Worm (Caenorhabditis elegans): ENCODE measurements around the gene ttr-20.

ttr-20 gene

ce11 chrIV:4264649-4265048 is 18.1 kb downstream of the ttr-20 start:
- TF ChIP-seq lin-39 (tag; optimal IDR thresholded peaks at IDR 0.05) = no peak
- no peak for TF ChIP-seq nfya-1 (tag; optimal IDR thresholded peaks at IDR 0.05; ENCODE audit: insufficient read depth)
- no peak for TF ChIP-seq nhr-77 (tag; optimal IDR thresholded peaks at IDR 0.05)
- TF ChIP-seq zag-1 (tag; optimal IDR thresholded peaks at IDR 0.05) = no peak

ce11 chrIV:4265224-4265623 is 18.6 kb downstream of the ttr-20 start, which contains the start of gene F36A4.5:
F36A4.5 (plus strand) TSS chrIV:4265524.
- TF ChIP-seq ceh-82 (tag; optimal IDR thresholded peaks at IDR 0.05) = no peak
- TF ChIP-seq nhr-23 (tag; optimal IDR thresholded peaks at IDR 0.05) = no peak
- no peak for TF ChIP-seq elt-2 (tag; optimal IDR thresholded peaks at IDR 0.05)
- no peak for TF ChIP-seq fkh-10 (GFP tag; optimal IDR thresholded peaks at IDR 0.05)
- TF ChIP-seq mml-1 (tag; optimal IDR thresholded peaks at IDR 0.05) = no peak
- no peak for TF ChIP-seq ztf-4 (tag; optimal IDR thresholded peaks at IDR 0.05)
- TF ChIP-seq nhr-11 (tag; optimal IDR thresholded peaks at IDR 0.05) = no peak
- no peak for TF ChIP-seq elt-1 (tag; optimal IDR thresholded peaks at IDR 0.05)

- TF ChIP-seq nhr-12 (tag; optimal IDR thresholded peaks at IDR 0.05) (no peak), elt-2 (tag; optimal IDR thresholded peaks at IDR 0.05) (no peak), mml-1 (tag; optimal IDR thresholded peaks at IDR 0.05) (no peak), ceh-28 (tag; optimal IDR thresholded peaks at IDR 0.05) (no peak), nfya-1 (tag; optimal IDR thresholded peaks at IDR 0.05; ENCODE audit: insufficient read depth) (no peak), snpc-4 (tag; optimal IDR thresholded peaks at IDR 0.05) (no peak), unc-39 (tag; optimal IDR thresholded peaks at IDR 0.05) (no peak), sea-2 (GFP tag; optimal IDR thresholded peaks at IDR 0.05) (no peak), ceh-82 (tag; optimal IDR thresholded peaks at IDR 0.05) (no peak), lin-15B (tag; optimal IDR thresholded peaks at IDR 0.05) (no peak), ama-1 (optimal IDR thresholded peaks at IDR 0.05) (no peak), pha-4 (tag; optimal IDR thresholded peaks at IDR 0.05) (no peak), ceh-16 (tag; optimal IDR thresholded peaks at IDR 0.05) (no peak), elt-1 (tag; optimal IDR thresholded peaks at IDR 0.05) (no peak), nhr-43 (tag; optimal IDR thresholded peaks at IDR 0.05; ENCODE audit: poor library complexity, severe bottlenecking) (no peak), nhr-76 (tag; optimal IDR thresholded peaks at IDR 0.05) (no peak), nhr-23 (tag; optimal IDR thresholded peaks at IDR 0.05) (no peak), ztf-4 (tag; optimal IDR thresholded peaks at IDR 0.05) (no peak)
These were observed 19.4 kb downstream of the ttr-20 start for ce11 chrIV:4265951-4266350.

DNA sequence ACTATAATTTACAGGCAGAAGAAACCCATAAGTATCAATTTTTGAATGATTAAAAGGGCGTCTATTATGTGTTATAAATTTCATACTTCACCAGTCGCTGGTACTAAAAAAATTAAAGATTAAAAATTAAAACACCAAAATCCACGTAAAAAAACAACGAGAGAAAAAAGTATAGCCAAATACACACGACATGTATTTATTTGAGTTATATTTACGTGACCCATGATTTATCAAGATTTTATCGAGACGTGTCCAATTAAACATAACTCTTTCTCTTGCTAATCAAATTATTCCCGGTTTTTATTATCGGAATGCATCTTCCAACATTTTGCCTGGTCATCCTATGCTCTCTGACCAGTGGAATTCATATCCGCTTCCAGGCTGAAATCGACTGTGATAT is 20.7 kb downstream of the ttr-20 start, which contains the start of gene F36A4.4:
Gene F36A4.4, plus strand, starts transcription at position 301 of the 400 bp plus-strand sequence.
- TF ChIP-seq mml-1 (tag; optimal IDR thresholded peaks at IDR 0.05) = no peak
- TF ChIP-seq ama-1 (optimal IDR thresholded peaks at IDR 0.05) = no peak
- TF ChIP-seq ceh-16 (tag; optimal IDR thresholded peaks at IDR 0.05) = no peak
- no peak for TF ChIP-seq tbx-2 (tag; optimal IDR thresholded peaks at IDR 0.05)
- no peak for TF ChIP-seq aly-2 (tag; optimal IDR thresholded peaks at IDR 0.05)
- TF ChIP-seq nhr-43 (tag; optimal IDR thresholded peaks at IDR 0.05; ENCODE audit: poor library complexity, severe bottlenecking) = no peak
- TF ChIP-seq eor-1 (tag; optimal IDR thresholded peaks at IDR 0.05) = no peak
- no peak for TF ChIP-seq pha-4 (tag; optimal IDR thresholded peaks at IDR 0.05)
- no peak for TF ChIP-seq ceh-9 (tag; optimal IDR thresholded peaks at IDR 0.05)
- no peak for TF ChIP-seq ceh-82 (tag; optimal IDR thresholded peaks at IDR 0.05)
- no peak for TF ChIP-seq snpc-4 (tag; optimal IDR thresholded peaks at IDR 0.05)
- TF ChIP-seq ceh-28 (tag; optimal IDR thresholded peaks at IDR 0.05) = no peak
- TF ChIP-seq fkh-10 (GFP tag; optimal IDR thresholded peaks at IDR 0.05) = no peak
- no peak for TF ChIP-seq elt-2 (tag; optimal IDR thresholded peaks at IDR 0.05)
- no peak for TF ChIP-seq mdl-1 (tag; optimal IDR thresholded peaks at IDR 0.05)

DNA sequence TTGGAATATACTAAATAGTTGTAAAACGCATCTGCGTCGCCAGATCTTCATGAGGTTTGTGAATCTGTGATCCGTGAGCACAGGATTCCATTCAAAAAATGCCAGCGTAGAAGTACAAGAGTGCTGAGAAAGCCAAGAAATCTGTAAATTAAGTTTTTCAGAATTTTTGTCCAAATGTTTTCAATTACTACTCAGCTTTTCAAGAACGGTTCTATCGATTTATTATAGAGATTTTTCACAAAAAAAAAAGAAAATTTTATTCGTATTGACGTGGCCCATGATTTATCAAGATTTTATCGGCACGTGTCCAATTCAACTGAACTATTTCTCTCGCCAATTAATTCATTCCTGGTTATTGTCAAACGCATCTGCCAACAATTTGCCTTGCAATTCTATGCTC is 22.7 kb downstream of the ttr-20 start, which contains the start of gene F36A4.3:
Gene F36A4.3, plus strand, starts transcription at position 301 of the 400 bp plus-strand sequence.
- TF ChIP-seq skn-1 (tag; optimal IDR thresholded peaks at IDR 0.05) = no peak

- TF ChIP-seq elt-2 (tag; optimal IDR thresholded peaks at IDR 0.05) = no peak
- TF ChIP-seq skn-1 (tag; optimal IDR thresholded peaks at IDR 0.05) = no peak
- TF ChIP-seq mml-1 (tag; optimal IDR thresholded peaks at IDR 0.05) = no peak
- no peak for TF ChIP-seq ceh-28 (tag; optimal IDR thresholded peaks at IDR 0.05)
- TF ChIP-seq fkh-2 (tag; optimal IDR thresholded peaks at IDR 0.05) = no peak
- TF ChIP-seq daf-12 (tag; optimal IDR thresholded peaks at IDR 0.05) = no peak
These were observed 24.3 kb downstream of the ttr-20 start, which contains the start of gene F36A4.2 for ce11 chrIV:4270925-4271324. F36A4.2 (plus strand) TSS chrIV:4271225.

All from whole organism, L3 larva.